Worm (Caenorhabditis elegans) whole organism, L4/young adult: ENCODE data around the gene C33D3.3.

Experiments used
- W03F9.2 ChIP-seq: fragments of 150-350 bp; optimal IDR thresholded peaks from 2 replicates; lab custom pipeline; 2014; ENCODE audit warnings: missing biosample characterization, missing genetic modification characterization
- dao-5 ChIP-seq: sonication (generic microtip); optimal IDR thresholded peaks from 2 replicates; lab custom pipeline; 2016; ENCODE audit warnings: missing genotype, missing genetic modification characterization, moderate library complexity, missing compliant biosample characterization
- him-1 ChIP-seq: sonication (generic microtip); optimal IDR thresholded peaks from 2 replicates; lab custom pipeline; 2016; ENCODE audit warnings: missing genotype, missing genetic modification reagents, missing genetic modification characterization, missing compliant biosample characterization

DNA sequence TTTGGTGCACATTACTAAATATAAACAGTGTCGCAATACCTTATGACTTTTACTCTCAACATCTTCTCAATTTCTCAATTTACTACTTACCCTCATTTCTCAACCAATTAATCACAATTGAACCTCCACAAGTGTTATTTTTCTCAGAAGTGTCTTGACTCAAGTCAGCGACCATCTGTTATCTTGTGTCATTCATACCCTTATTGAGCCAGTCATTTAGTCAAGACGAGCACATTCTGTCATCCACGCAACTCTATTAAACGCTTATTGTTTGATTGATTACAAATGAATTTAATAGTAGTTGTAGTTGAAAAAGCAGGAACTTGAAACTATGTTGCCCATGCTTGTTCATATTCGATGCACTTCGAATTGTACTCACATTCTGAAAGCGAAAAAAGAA, 18.2 kb downstream of the C33D3.3 start:
- TF ChIP-seq him-1 (tag; lab: Kevin White, UChicago) (no peak), dao-5 (no peak), W03F9.2 (tag; lab: Kevin White, UChicago) (no peak)
